Fruit fly (Drosophila melanogaster) whole organism, embryonic: Measurements from ENCODE around the gene Fer3.

Experiments
- BEAF-32 ChIP-seq: fragments of 200-800 bp; sonication (Bioruptor generic); optimal IDR thresholded peaks from 3 replicates; lab custom pipeline; 2017; ENCODE audit warnings: missing biosample characterization, missing genetic modification characterization, mild to moderate bottlenecking, moderate library complexity, missing genetic modification reagents
- CG11085 ChIP-seq: fragments of 200-800 bp; sonication (Bioruptor generic); IDR thresholded peaks from 2 replicates; pipeline ENCODE4 v1.3.6; 2022; ENCODE audit warnings: missing biosample characterization, missing genetic modification characterization
- CG11504 ChIP-seq: fragments of 200-800 bp; sonication (Bioruptor generic); optimal IDR thresholded peaks from 3 replicates; lab custom pipeline; 2019; ENCODE audit warnings: missing biosample characterization, mild to moderate bottlenecking, missing genetic modification characterization, moderate library complexity
- CG12744 ChIP-seq: fragments of 200-800 bp; sonication (Bioruptor generic); optimal IDR thresholded peaks from 2 replicates; lab custom pipeline; 2016; ENCODE audit warnings: missing biosample characterization, missing genetic modification characterization
- CG12769 ChIP-seq: fragments of 200-800 bp; sonication (Bioruptor generic); optimal IDR thresholded peaks from 2 replicates; lab custom pipeline; 2019; ENCODE audit warnings: missing biosample characterization, mild to moderate bottlenecking, missing genetic modification characterization, moderate library complexity
- CG14710 ChIP-seq: fragments of 200-800 bp; sonication (Bioruptor generic); optimal IDR thresholded peaks from 3 replicates; lab custom pipeline; 2019; ENCODE audit warnings: missing biosample characterization, mild to moderate bottlenecking, missing genetic modification characterization, moderate library complexity
- CG15601 ChIP-seq: fragments of 200-800 bp; sonication (Bioruptor generic); optimal IDR thresholded peaks from 3 replicates; lab custom pipeline; 2019; ENCODE audit warnings: missing biosample characterization, mild to moderate bottlenecking, missing genetic modification characterization, moderate library complexity
- CG1602 ChIP-seq: fragments of 200-800 bp; sonication (Bioruptor generic); optimal IDR thresholded peaks from 3 replicates; lab custom pipeline; 2016; ENCODE audit warnings: missing biosample characterization, missing genetic modification characterization
- CG1603 ChIP-seq: fragments of 200-800 bp; sonication (Bioruptor generic); optimal IDR thresholded peaks from 2 replicates; lab custom pipeline; 2019; ENCODE audit warnings: missing biosample characterization, mild to moderate bottlenecking, missing genetic modification characterization, moderate library complexity
- CG17186 ChIP-seq: fragments of 200-800 bp; sonication (Bioruptor generic); optimal IDR thresholded peaks from 3 replicates; lab custom pipeline; 2017; ENCODE audit warnings: missing biosample characterization, missing genetic modification reagents, missing genetic modification characterization
- CG17568 ChIP-seq: fragments of 200-800 bp; sonication (Bioruptor generic); optimal IDR thresholded peaks from 2 replicates; lab custom pipeline; 2018; ENCODE audit warnings: missing biosample characterization, mild to moderate bottlenecking, missing genetic modification characterization, moderate library complexity
- CG2116 ChIP-seq: fragments of 200-800 bp; sonication (Bioruptor generic); optimal IDR thresholded peaks from 3 replicates; lab custom pipeline; 2018; ENCODE audit warnings: missing biosample characterization, mild to moderate bottlenecking, missing genetic modification characterization
- CG31441 ChIP-seq: fragments of 200-800 bp; sonication (Bioruptor generic); IDR thresholded peaks from 2 replicates; pipeline ENCODE4 v1.3.6; 2022; ENCODE audit warnings: missing biosample characterization, missing genetic modification characterization
- CG34422 ChIP-seq: fragments of 200-800 bp; sonication (Bioruptor generic); IDR thresholded peaks from 3 replicates; pipeline ENCODE4 v1.3.6; 2022; ENCODE audit warnings: missing biosample characterization, missing genetic modification characterization
- CG3995 ChIP-seq: fragments of 200-800 bp; sonication (Bioruptor generic); optimal IDR thresholded peaks from 3 replicates; lab custom pipeline; 2016; ENCODE audit warnings: missing biosample characterization, missing genetic modification characterization
- CG4360 ChIP-seq: fragments of 200-800 bp; sonication (Bioruptor generic); IDR thresholded peaks from 2 replicates; pipeline ENCODE4 v1.3.6; 2022; ENCODE audit warnings: missing biosample characterization, missing genetic modification characterization
- CG4617 ChIP-seq: fragments of 200-800 bp; sonication (Bioruptor generic); optimal IDR thresholded peaks from 3 replicates; lab custom pipeline; 2016; ENCODE audit warnings: missing biosample characterization, missing genetic modification characterization, borderline replicate concordance
- CG4730 ChIP-seq: fragments of 200-800 bp; sonication (Bioruptor generic); IDR thresholded peaks from 2 replicates; pipeline ENCODE4 v1.3.6; 2022; ENCODE audit warnings: missing biosample characterization, missing genetic modification characterization
- CG8944 ChIP-seq: fragments of 200-800 bp; sonication (Bioruptor generic); optimal IDR thresholded peaks from 3 replicates; lab custom pipeline; 2016; ENCODE audit warnings: missing biosample characterization, missing genetic modification characterization
- CHES-1-like ChIP-seq: fragments of 200-800 bp; sonication (Bioruptor generic); optimal IDR thresholded peaks from 2 replicates; lab custom pipeline; 2016; ENCODE audit warnings: missing biosample characterization, missing genetic modification characterization
- CTCF ChIP-seq: fragments of 200-800 bp; sonication (Bioruptor generic); optimal IDR thresholded peaks from 2 replicates; lab custom pipeline; 2017; ENCODE audit warnings: missing biosample characterization, mild to moderate bottlenecking, missing genetic modification characterization, moderate library complexity
- Chrac-16 ChIP-seq: fragments of 200-800 bp; sonication (Bioruptor generic); optimal IDR thresholded peaks from 3 replicates; lab custom pipeline; 2016; ENCODE audit warnings: missing biosample characterization, missing genetic modification characterization
- D ChIP-seq, 2 experiments: fragments of 200-800 bp in 1 of 2; fragments of >200 bp in 1 of 2; sonication (Bioruptor generic) in 1 of 2; optimal IDR thresholded peaks; 2 replicates in 1 of 2; 3 replicates in 1 of 2; lab custom pipeline; 2017; ENCODE audit warnings: mild to moderate bottlenecking in 1 of 2, missing biosample characterization in 1 of 2, missing genetic modification characterization in 1 of 2, missing genetic modification reagents in 1 of 2
- Dad ChIP-seq: fragments of 200-800 bp; sonication (Bioruptor generic); optimal IDR thresholded peaks from 3 replicates; lab custom pipeline; 2016; ENCODE audit warnings: missing biosample characterization, missing genetic modification characterization
- Elba2 ChIP-seq: fragments of 200-800 bp; sonication (Bioruptor generic); optimal IDR thresholded peaks from 3 replicates; lab custom pipeline; 2016; ENCODE audit warnings: missing biosample characterization, missing genetic modification characterization
- Ets65A ChIP-seq: fragments of 200-800 bp; sonication (Bioruptor generic); peaks from one replicate; lab custom pipeline; 2016; ENCODE audit warnings: missing biosample characterization, missing genetic modification characterization
- HLH4C ChIP-seq: fragments of 200-800 bp; sonication (Bioruptor generic); IDR thresholded peaks from 3 replicates; pipeline ENCODE4 v1.3.6; 2022; ENCODE audit warnings: missing biosample characterization, missing genetic modification characterization; ENCODE audit not compliant: partially characterized antibody
- Hmr ChIP-seq: fragments of 200-800 bp; sonication (Bioruptor generic); optimal IDR thresholded peaks from 3 replicates; lab custom pipeline; 2017; ENCODE audit warnings: mild to moderate bottlenecking, missing biosample characterization, missing genetic modification reagents, missing genetic modification characterization
- Med ChIP-seq: fragments of 200-800 bp; sonication (Bioruptor generic); peaks from one replicate; lab custom pipeline; 2016; ENCODE audit warnings: missing biosample characterization, missing genetic modification characterization, mild to moderate bottlenecking, inconsistent platforms, moderate library complexity
- Myb ChIP-seq: fragments of 200-800 bp; sonication (Bioruptor generic); optimal IDR thresholded peaks from 2 replicates; lab custom pipeline; 2016; ENCODE audit warnings: missing biosample characterization, missing genetic modification characterization
- Sox102F ChIP-seq: fragments of 200-800 bp; sonication (Bioruptor generic); optimal IDR thresholded peaks from 2 replicates; lab custom pipeline; 2018; ENCODE audit warnings: missing biosample characterization, mild to moderate bottlenecking, missing genetic modification characterization, moderate library complexity
- Sry-δ ChIP-seq: fragments of 200-800 bp; sonication (Bioruptor generic); optimal IDR thresholded peaks from 2 replicates; lab custom pipeline; 2016; ENCODE audit warnings: missing biosample characterization, missing genetic modification characterization
- Ssrp ChIP-seq: fragments of 200-800 bp; sonication (Bioruptor generic); optimal IDR thresholded peaks from 2 replicates; lab custom pipeline; 2018; ENCODE audit warnings: missing biosample characterization, mild to moderate bottlenecking, missing genetic modification characterization, moderate library complexity
- Tbp ChIP-seq: fragments of >200 bp; optimal IDR thresholded peaks from 2 replicates; lab custom pipeline; 2018; ENCODE audit warnings: missing biosample characterization, missing genetic modification characterization
- aop ChIP-seq: fragments of 200-800 bp; sonication (Bioruptor generic); IDR thresholded peaks from 2 replicates; pipeline ENCODE4 v1.3.6; 2022; ENCODE audit warnings: missing biosample characterization, missing genetic modification characterization
- ase ChIP-seq: fragments of 200-800 bp; sonication (Bioruptor generic); IDR thresholded peaks from 3 replicates; pipeline ENCODE4 v1.3.6; 2022; ENCODE audit warnings: missing biosample characterization, missing genetic modification characterization
- bbx ChIP-seq: fragments of 200-800 bp; sonication (Bioruptor generic); IDR thresholded peaks from 2 replicates; pipeline ENCODE4 v1.3.6; 2022; ENCODE audit warnings: missing biosample characterization, missing genetic modification characterization; ENCODE audit not compliant: partially characterized antibody
- cato ChIP-seq: fragments of 200-800 bp; sonication (Bioruptor generic); optimal IDR thresholded peaks from 2 replicates; lab custom pipeline; 2016; ENCODE audit warnings: missing biosample characterization, missing genetic modification characterization, borderline replicate concordance
- chn ChIP-seq: fragments of 200-800 bp; sonication (Bioruptor generic); optimal IDR thresholded peaks from 2 replicates; lab custom pipeline; 2016; ENCODE audit warnings: missing biosample characterization, missing genetic modification characterization
- fd3F ChIP-seq: fragments of 200-800 bp; sonication (Bioruptor generic); optimal IDR thresholded peaks from 2 replicates; lab custom pipeline; 2018; ENCODE audit warnings: missing biosample characterization, mild to moderate bottlenecking, missing genetic modification characterization, moderate library complexity
- gfzf ChIP-seq: fragments of 200-800 bp; sonication (Bioruptor generic); optimal IDR thresholded peaks from 2 replicates; lab custom pipeline; 2016; ENCODE audit warnings: missing biosample characterization, mild to moderate bottlenecking, missing genetic modification characterization, moderate library complexity
- grn ChIP-seq: fragments of 200-800 bp; sonication (Bioruptor generic); optimal IDR thresholded peaks from 3 replicates; lab custom pipeline; 2017; ENCODE audit warnings: missing biosample characterization, missing genetic modification characterization
- her ChIP-seq: fragments of 200-800 bp; sonication (Bioruptor generic); optimal IDR thresholded peaks from 2 replicates; lab custom pipeline; 2016; ENCODE audit warnings: missing biosample characterization, missing genetic modification characterization
- hth ChIP-seq: fragments of >200 bp; optimal IDR thresholded peaks from 2 replicates; lab custom pipeline; 2017; ENCODE audit warnings: inconsistent platforms
- lbe ChIP-seq: fragments of 200-800 bp; sonication (Bioruptor generic); optimal IDR thresholded peaks from 2 replicates; lab custom pipeline; 2016; ENCODE audit warnings: missing biosample characterization, mild to moderate bottlenecking, missing genetic modification characterization
- nmo ChIP-seq: fragments of 200-800 bp; sonication (Bioruptor generic); optimal IDR thresholded peaks from 2 replicates; lab custom pipeline; 2018; ENCODE audit warnings: missing biosample characterization, mild to moderate bottlenecking, missing genetic modification characterization, moderate library complexity
- pzg ChIP-seq: fragments of 200-800 bp; sonication (Bioruptor generic); optimal IDR thresholded peaks from 3 replicates; lab custom pipeline; 2018; ENCODE audit warnings: missing biosample characterization, mild to moderate bottlenecking, missing genetic modification characterization, moderate library complexity
- row ChIP-seq: fragments of 200-800 bp; sonication (Bioruptor generic); IDR thresholded peaks from 3 replicates; pipeline ENCODE4 v1.3.6; 2022; ENCODE audit warnings: missing biosample characterization, missing genetic modification characterization
- seq ChIP-seq: fragments of 200-800 bp; sonication (Bioruptor generic); IDR thresholded peaks from 2 replicates; pipeline ENCODE4 v1.3.6; 2022; ENCODE audit warnings: missing biosample characterization, missing genetic modification characterization
- stc ChIP-seq: fragments of 200-800 bp; sonication (Bioruptor generic); IDR thresholded peaks from 2 replicates; pipeline ENCODE4 v1.3.6; 2022; ENCODE audit warnings: missing biosample characterization, missing genetic modification characterization
- zen2 ChIP-seq: fragments of 200-800 bp; sonication (Bioruptor generic); IDR thresholded peaks from 3 replicates; pipeline ENCODE4 v1.3.6; 2022; ENCODE audit warnings: missing biosample characterization, missing genetic modification characterization; ENCODE audit not compliant: partially characterized antibody

Fer3 gene

DNA sequence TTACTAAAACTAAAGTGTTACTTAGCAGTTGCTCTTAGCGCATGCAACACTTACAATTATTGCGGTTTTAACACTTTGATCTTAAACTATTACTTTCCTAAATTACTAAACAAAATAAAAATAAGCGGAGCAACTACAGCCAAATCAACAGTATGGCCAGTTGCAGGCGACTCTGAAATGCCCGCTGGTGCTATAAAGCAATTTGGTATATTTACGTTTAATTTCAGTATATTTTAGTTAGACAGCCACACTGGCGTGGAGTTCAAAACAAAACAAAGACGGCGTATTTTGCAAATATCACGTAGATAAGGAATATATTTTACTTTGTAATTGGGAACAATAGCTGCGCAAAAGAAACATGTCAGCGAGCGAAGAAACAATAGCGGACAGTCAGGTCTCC, 14.6 kb downstream of the Fer3 start, which contains the start of the genes Taf12 and Ho (continued):
- TF ChIP-seq pzg (GFP tag; lab: Kevin White, UChicago) (peak; percentile 88), stc (GFP tag; lab: Robert Waterston, UW) (0 out of 2 replicates have a peak, but pooled peaks have one; percentile 7), row (GFP tag; lab: Robert Waterston, UW) (0 out of 3 replicates have a peak, but pooled peaks have one; percentile 27), BEAF-32 (GFP tag; lab: Kevin White, UChicago) (peak; percentile 38), CG12769 (tag; lab: Kevin White, UChicago) (no peak), CG15601 (peak; percentile 9), CG4730 (no peak), grn (GFP tag; lab: Kevin White, UChicago) (no peak), HLH4C (GFP tag; lab: Robert Waterston, UW) (0 out of 3 replicates have a peak, but pooled peaks have one; percentile 10), ase (no peak), CG11504 (tag; lab: Kevin White, UChicago) (peak; percentile 31), aop (no peak), CG8944 (no peak), CG31441 (GFP tag; lab: Robert Waterston, UW) (peak; percentile 92), chn (GFP tag; lab: Kevin White, UChicago) (no peak), CHES-1-like (GFP tag; lab: Kevin White, UChicago) (peak; percentile 36), CTCF (GFP tag; lab: Kevin White, UChicago) (peak; percentile 58), Sox102F (GFP tag; lab: Kevin White, UChicago) (no peak), her (no peak), Med (GFP tag; lab: Kevin White, UChicago) (peak; percentile 86), nmo (GFP tag; lab: Kevin White, UChicago) (peak; percentile 29), CG14710 (tag; lab: Kevin White, UChicago) (peak; percentile 37), D (optimal IDR thresholded peaks at IDR 0.05; lab: Kevin White, UChicago) (no peak), D (GFP tag; optimal IDR thresholded peaks at IDR 0.05; lab: Kevin White, UChicago) (no peak), Sry-δ (GFP tag; lab: Kevin White, UChicago) (peak; percentile 17), Chrac-16 (GFP tag; lab: Kevin White, UChicago) (no peak), CG4360 (GFP tag; lab: Robert Waterston, UW) (no peak), Myb (GFP tag; lab: Kevin White, UChicago) (peak; percentile 55), Hmr (GFP tag; lab: Kevin White, UChicago) (peak; percentile 30), Elba2 (no peak), CG1603 (tag; lab: Kevin White, UChicago) (peak; percentile 59), CG3995 (GFP tag; lab: Kevin White, UChicago) (peak; percentile 89), lbe (GFP tag; lab: Kevin White, UChicago) (peak; percentile 6), CG2116 (GFP tag; lab: Kevin White, UChicago) (peak; percentile 15), hth (lab: Kevin White, UChicago) (no peak), Tbp (no peak), CG4617 (peak; percentile 93), bbx (GFP tag; lab: Robert Waterston, UW) (0 out of 2 replicates have a peak, but pooled peaks have one; percentile 40), CG17568 (GFP tag; lab: Kevin White, UChicago) (peak; percentile 6), CG17186 (peak; percentile 1), CG34422 (0 out of 3 replicates have a peak, but pooled peaks have one; percentile 15), Ets65A (GFP tag; lab: Kevin White, UChicago) (no peak), CG11085 (GFP tag; lab: Robert Waterston, UW) (no peak), CG12744 (GFP tag; lab: Kevin White, UChicago) (no peak), zen2 (GFP tag; lab: Robert Waterston, UW) (no peak), Dad (no peak), cato (no peak), gfzf (GFP tag; lab: Kevin White, UChicago) (peak; percentile 93), CG1602 (GFP tag; lab: Kevin White, UChicago) (no peak), fd3F (GFP tag; lab: Kevin White, UChicago) (no peak), Ssrp (no peak), seq (GFP tag; lab: Robert Waterston, UW) (no peak)
